Worm (Caenorhabditis elegans): ENCODE results near the gene F32A5.8.
A peak's percentile ranks its signal among the peaks of the same experiment; 100 is the strongest.

The F32A5.8 gene

ce11 chrII:7277925-7278324 lies 22.0 kb downstream of the F32A5.8 start:
- TF ChIP-seq aha-1 (tag) (no peak), nhr-42 (GFP tag; IDR thresholded peaks at IDR 0.05) (no peak), mdl-1 (tag; optimal IDR thresholded peaks at IDR 0.05) (peak in 1 of 2 experiments; percentile 23), dve-1 (tag; optimal IDR thresholded peaks at IDR 0.05; ENCODE audit: insufficient read depth) (peak; percentile 26), daf-16 (GFP tag; optimal IDR thresholded peaks at IDR 0.05) (no peak), daf-16 (tag; optimal IDR thresholded peaks at IDR 0.05) (peak; percentile 39), lsy-2 (tag; optimal IDR thresholded peaks at IDR 0.05) (peak in 1 of 2 experiments; percentile 16), hlh-30 (tag; optimal IDR thresholded peaks at IDR 0.05; ENCODE audit: insufficient read depth) (peak; percentile 38), nhr-6 (tag; optimal IDR thresholded peaks at IDR 0.05) (no peak), nhr-28 (tag; optimal IDR thresholded peaks at IDR 0.05) (peak; percentile 56), hlh-11 (tag; optimal IDR thresholded peaks at IDR 0.05) (peak; percentile 3), mxl-3 (GFP tag; optimal IDR thresholded peaks at IDR 0.05) (no peak)

ce11 chrII:7279808-7280207 lies 23.9 kb downstream of the F32A5.8 start:
- TF ChIP-seq unc-130 (GFP tag; optimal IDR thresholded peaks at IDR 0.05) (no peak), zfp-2 (tag; optimal IDR thresholded peaks at IDR 0.05) (no peak), T26A8.4 (GFP tag; IDR thresholded peaks at IDR 0.05) (no peak), mdl-1 (tag; optimal IDR thresholded peaks at IDR 0.05) (peak in 1 of 2 experiments; percentile 67), nhr-28 (tag; optimal IDR thresholded peaks at IDR 0.05) (peak; percentile 73), sdz-12 (GFP tag; optimal IDR thresholded peaks at IDR 0.05) (no peak), spr-3 (GFP tag; optimal IDR thresholded peaks at IDR 0.05) (no peak), fos-1 (tag; optimal IDR thresholded peaks at IDR 0.05) (no peak), nhr-41 (GFP tag; IDR thresholded peaks at IDR 0.05) (no peak), zag-1 (tag; optimal IDR thresholded peaks at IDR 0.05) (no peak), ceh-82 (tag; optimal IDR thresholded peaks at IDR 0.05) (no peak), fkh-10 (GFP tag; optimal IDR thresholded peaks at IDR 0.05) (no peak), lin-29 (GFP tag; IDR thresholded peaks at IDR 0.05) (no peak), lim-7 (GFP tag; IDR thresholded peaks at IDR 0.05) (no peak), php-3 (GFP tag; IDR thresholded peaks at IDR 0.05) (no peak), cey-2 (tag; optimal IDR thresholded peaks at IDR 0.05; ENCODE audit: borderline replicate concordance, insufficient read depth) (no peak), mes-2 (tag; optimal IDR thresholded peaks at IDR 0.05; ENCODE audit: poor library complexity, severe bottlenecking) (no peak), lir-3 (tag; optimal IDR thresholded peaks at IDR 0.05) (no peak), skn-1 (tag; optimal IDR thresholded peaks at IDR 0.05) (no peak), pha-4 (GFP tag; IDR thresholded peaks at IDR 0.05) (no peak), pha-4 (tag; optimal IDR thresholded peaks at IDR 0.05) (no peak), mdt-29 (GFP tag; IDR thresholded peaks at IDR 0.05) (no peak), arid-1 (GFP tag; conservative IDR thresholded peaks at IDR 0.05) (no peak), madf-9 (GFP tag; conservative IDR thresholded peaks at IDR 0.05) (no peak), F26F4.8 (GFP tag; conservative IDR thresholded peaks at IDR 0.05) (no peak), tag-97 (GFP tag; IDR thresholded peaks at IDR 0.05) (no peak), dmd-9 (GFP tag; IDR thresholded peaks at IDR 0.05) (no peak), mxl-3 (GFP tag; optimal IDR thresholded peaks at IDR 0.05) (no peak), nhr-42 (GFP tag; IDR thresholded peaks at IDR 0.05) (no peak), aly-2 (tag; optimal IDR thresholded peaks at IDR 0.05) (no peak), unc-62 (GFP tag; optimal IDR thresholded peaks at IDR 0.05 in 1 of 2) (peak in 1 of 2 experiments; percentile 63), unc-62 (tag; optimal IDR thresholded peaks at IDR 0.05) (no peak), hlh-11 (tag; optimal IDR thresholded peaks at IDR 0.05) (peak; percentile 51), daf-16 (GFP tag; optimal IDR thresholded peaks at IDR 0.05) (no peak), daf-16 (tag; optimal IDR thresholded peaks at IDR 0.05) (no peak), nhr-237 (tag; optimal IDR thresholded peaks at IDR 0.05) (no peak), dpl-1 (GFP tag; optimal IDR thresholded peaks at IDR 0.05) (no peak), ztf-11 (tag; optimal IDR thresholded peaks at IDR 0.05) (no peak), F37D6.2 (tag; optimal IDR thresholded peaks at IDR 0.05) (no peak), hlh-30 (tag; optimal IDR thresholded peaks at IDR 0.05; ENCODE audit: insufficient read depth) (peak; percentile 38), daf-8 (GFP tag; IDR thresholded peaks at IDR 0.05) (no peak), nhr-102 (tag; optimal IDR thresholded peaks at IDR 0.05) (no peak), ama-1 (optimal IDR thresholded peaks at IDR 0.05) (no peak), gei-8 (GFP tag; optimal IDR thresholded peaks at IDR 0.05) (no peak)

Data from whole organism, L4 larva.